Fruit fly (Drosophila melanogaster) whole organism, prepupa: ENCODE data around the gene elfless.

Source experiments
- CG10631 ChIP-seq: fragments of 200-800 bp; sonication (Bioruptor generic); optimal IDR thresholded peaks from 2 replicates; lab custom pipeline; 2016; ENCODE audit warnings: missing biosample characterization, missing genetic modification characterization
- CG10669 ChIP-seq: fragments of 200-800 bp; sonication (Bioruptor generic); optimal IDR thresholded peaks from 3 replicates; lab custom pipeline; 2018; ENCODE audit warnings: missing biosample characterization, mild to moderate bottlenecking, missing genetic modification characterization, moderate library complexity
- CG11294 ChIP-seq: fragments of 200-800 bp; sonication (Bioruptor generic); IDR thresholded peaks from 2 replicates; pipeline ENCODE4 v1.3.6; 2022; ENCODE audit warnings: missing biosample characterization, missing genetic modification characterization
- CG11762 ChIP-seq: fragments of 200-800 bp; sonication (Bioruptor generic); optimal IDR thresholded peaks from 3 replicates; lab custom pipeline; 2016; ENCODE audit warnings: missing biosample characterization, missing genetic modification characterization; ENCODE audit not compliant: insufficient read depth
- CG15336 ChIP-seq: fragments of 200-800 bp; sonication (Bioruptor generic); IDR thresholded peaks from 2 replicates; pipeline ENCODE4 v1.3.6; 2022; ENCODE audit warnings: missing biosample characterization, missing genetic modification characterization
- CG16779 ChIP-seq: fragments of 200-800 bp; sonication (Bioruptor generic); optimal IDR thresholded peaks from 3 replicates; lab custom pipeline; 2017; ENCODE audit warnings: missing biosample characterization, mild to moderate bottlenecking, missing genetic modification characterization
- CG31627 ChIP-seq: fragments of 200-800 bp; sonication (Bioruptor generic); optimal IDR thresholded peaks from 3 replicates; lab custom pipeline; 2016; ENCODE audit warnings: missing biosample characterization, missing genetic modification characterization
- CG34406 ChIP-seq: fragments of 200-800 bp; sonication (Bioruptor generic); optimal IDR thresholded peaks from 3 replicates; lab custom pipeline; 2016; ENCODE audit warnings: missing biosample characterization, missing genetic modification characterization
- CG3919 ChIP-seq: fragments of 200-800 bp; sonication (Bioruptor generic); optimal IDR thresholded peaks from 3 replicates; lab custom pipeline; 2016; ENCODE audit warnings: missing biosample characterization, missing genetic modification characterization
- CG4318 ChIP-seq: fragments of 200-800 bp; sonication (Bioruptor generic); optimal IDR thresholded peaks from 3 replicates; lab custom pipeline; 2017; ENCODE audit warnings: missing biosample characterization, mild to moderate bottlenecking, missing genetic modification characterization
- CG6163 ChIP-seq: fragments of 200-800 bp; sonication (Bioruptor generic); IDR thresholded peaks from 3 replicates; pipeline ENCODE4 v1.3.6; 2022; ENCODE audit warnings: missing biosample characterization, missing genetic modification characterization
- CG6276 ChIP-seq: fragments of 200-800 bp; sonication (Bioruptor generic); optimal IDR thresholded peaks from 2 replicates; lab custom pipeline; 2017; ENCODE audit warnings: missing biosample characterization, mild to moderate bottlenecking, missing genetic modification characterization
- CG6792 ChIP-seq: fragments of 200-800 bp; sonication (Bioruptor generic); optimal IDR thresholded peaks from 3 replicates; lab custom pipeline; 2016; ENCODE audit warnings: missing biosample characterization, missing genetic modification characterization
- CG6808 ChIP-seq: fragments of 200-800 bp; sonication (Bioruptor generic); optimal IDR thresholded peaks from 3 replicates; lab custom pipeline; 2017; ENCODE audit warnings: missing biosample characterization, missing genetic modification characterization, mild to moderate bottlenecking, moderate library complexity, missing genetic modification reagents
- CG6854 ChIP-seq: fragments of 200-800 bp; sonication (Bioruptor generic); optimal IDR thresholded peaks from 2 replicates; lab custom pipeline; 2017; ENCODE audit warnings: missing biosample characterization, mild to moderate bottlenecking, missing genetic modification characterization
- CG8119 ChIP-seq: fragments of 200-800 bp; sonication (Bioruptor generic); IDR thresholded peaks from 3 replicates; pipeline ENCODE4 v1.3.6; 2022; ENCODE audit warnings: missing biosample characterization, missing genetic modification characterization
- CG8632 ChIP-seq: fragments of 200-800 bp; sonication (Bioruptor generic); optimal IDR thresholded peaks from 3 replicates; lab custom pipeline; 2016; ENCODE audit warnings: missing biosample characterization, missing genetic modification characterization
- CG9139 ChIP-seq: fragments of 200-800 bp; sonication (Bioruptor generic); optimal IDR thresholded peaks from 3 replicates; lab custom pipeline; 2017; ENCODE audit warnings: missing biosample characterization, mild to moderate bottlenecking, missing genetic modification characterization
- Eip93F ChIP-seq: fragments of 200-800 bp; sonication (Bioruptor generic); optimal IDR thresholded peaks from 2 replicates; lab custom pipeline; 2016; ENCODE audit warnings: missing biosample characterization, mild to moderate bottlenecking, missing genetic modification characterization
- Gug ChIP-seq: fragments of 200-800 bp; sonication (Bioruptor generic); IDR thresholded peaks from 2 replicates; pipeline ENCODE4 v1.3.6; 2022; ENCODE audit warnings: missing biosample characterization, missing genetic modification characterization
- Hr38 ChIP-seq: sonication (Bioruptor generic); optimal IDR thresholded peaks from 2 replicates; lab custom pipeline; 2016; ENCODE audit warnings: missing biosample characterization, missing genetic modification characterization
- Met ChIP-seq: fragments of 200-800 bp; sonication (Bioruptor generic); optimal IDR thresholded peaks from 3 replicates; lab custom pipeline; 2016; ENCODE audit warnings: missing biosample characterization, missing genetic modification characterization
- OdsH ChIP-seq: fragments of 200-800 bp; sonication (Bioruptor generic); optimal IDR thresholded peaks from 3 replicates; lab custom pipeline; 2016; ENCODE audit warnings: missing biosample characterization, missing genetic modification characterization
- Smox ChIP-seq: fragments of 200-800 bp; sonication (Bioruptor generic); optimal IDR thresholded peaks from 3 replicates; lab custom pipeline; 2016; ENCODE audit warnings: missing biosample characterization, missing genetic modification characterization
- Sox102F ChIP-seq: fragments of 200-800 bp; sonication (Bioruptor generic); optimal IDR thresholded peaks from 2 replicates; lab custom pipeline; 2016; ENCODE audit warnings: missing biosample characterization, mild to moderate bottlenecking, missing genetic modification characterization
- Sox14 ChIP-seq: fragments of 200-800 bp; sonication (Bioruptor generic); optimal IDR thresholded peaks from 3 replicates; lab custom pipeline; 2016; ENCODE audit warnings: missing biosample characterization, missing genetic modification characterization
- achi ChIP-seq: fragments of 200-800 bp; sonication (Bioruptor generic); optimal IDR thresholded peaks from 3 replicates; lab custom pipeline; 2016; ENCODE audit warnings: missing biosample characterization, missing genetic modification characterization
- acj6 ChIP-seq: fragments of 200-800 bp; sonication (Bioruptor generic); optimal IDR thresholded peaks from 3 replicates; lab custom pipeline; 2016; ENCODE audit warnings: missing biosample characterization, missing genetic modification characterization
- cyc ChIP-seq: fragments of 200-800 bp; sonication (Bioruptor generic); optimal IDR thresholded peaks from 3 replicates; lab custom pipeline; 2016; ENCODE audit warnings: missing biosample characterization, missing genetic modification characterization
- dac ChIP-seq: fragments of 200-800 bp; sonication (Bioruptor generic); optimal IDR thresholded peaks from 2 replicates; lab custom pipeline; 2017; ENCODE audit warnings: missing biosample characterization, mild to moderate bottlenecking, missing genetic modification characterization
- dsx ChIP-seq: fragments of 200-800 bp; optimal IDR thresholded peaks from 3 replicates; lab custom pipeline; 2019; ENCODE audit warnings: missing biosample characterization, mild to moderate bottlenecking, missing genetic modification characterization, moderate library complexity; ENCODE audit not compliant: poor library complexity, severe bottlenecking
- fd59A ChIP-seq: fragments of 200-800 bp; sonication (Bioruptor generic); optimal IDR thresholded peaks from 2 replicates; lab custom pipeline; 2017; ENCODE audit warnings: missing biosample characterization, mild to moderate bottlenecking, missing genetic modification characterization, missing genetic modification reagents
- fd85E ChIP-seq: fragments of 200-800 bp; sonication (Bioruptor generic); optimal IDR thresholded peaks from 3 replicates; lab custom pipeline; 2016; ENCODE audit warnings: missing biosample characterization, missing genetic modification characterization
- fkh ChIP-seq: fragments of 200-800 bp; sonication (Bioruptor generic); optimal IDR thresholded peaks from 3 replicates; lab custom pipeline; 2017; ENCODE audit warnings: missing biosample characterization, mild to moderate bottlenecking, missing genetic modification characterization, moderate library complexity
- pdm3 ChIP-seq: fragments of 200-800 bp; sonication (Bioruptor generic); optimal IDR thresholded peaks from 3 replicates; lab custom pipeline; 2016; ENCODE audit warnings: missing biosample characterization, missing genetic modification characterization
- salr ChIP-seq, 2 experiments: fragments of 200-800 bp; sonication (Bioruptor generic); optimal IDR thresholded peaks; 3 replicates each; lab custom pipeline; 2016 to 2018; ENCODE audit warnings: missing biosample characterization in 2 of 2, missing genetic modification characterization in 2 of 2, mild to moderate bottlenecking in 1 of 2
- spab ChIP-seq: fragments of 200-800 bp; sonication (Bioruptor generic); optimal IDR thresholded peaks from 2 replicates; lab custom pipeline; 2017; ENCODE audit warnings: missing biosample characterization, mild to moderate bottlenecking, missing genetic modification characterization, missing genetic modification reagents
- ss ChIP-seq, 2 experiments: fragments of 200-800 bp; sonication (Bioruptor generic); optimal IDR thresholded peaks; 2 replicates in 1 of 2; 3 replicates in 1 of 2; lab custom pipeline; 2017 to 2018; ENCODE audit warnings: mild to moderate bottlenecking in 2 of 2, missing biosample characterization in 2 of 2, missing genetic modification characterization in 2 of 2, moderate library complexity in 1 of 2
- svp ChIP-seq: fragments of 200-800 bp; sonication (Bioruptor generic); peaks from one replicate; lab custom pipeline; 2016; ENCODE audit warnings: missing biosample characterization, missing genetic modification characterization
- topi ChIP-seq: fragments of 200-800 bp; sonication (Bioruptor generic); optimal IDR thresholded peaks from 3 replicates; lab custom pipeline; 2016; ENCODE audit warnings: missing biosample characterization, missing genetic modification characterization
- vri ChIP-seq: fragments of 200-800 bp; sonication (Bioruptor generic); optimal IDR thresholded peaks from 3 replicates; lab custom pipeline; 2016; ENCODE audit warnings: missing biosample characterization, mild to moderate bottlenecking, missing genetic modification characterization

elfless gene

dm6 chr2L:18007635-18008034, 3.6 kb downstream of the elfless start, which contains the start of the genes CG42634 and CG42635:
Gene CG42634 (plus strand): TSS chr2L:18007935.
Gene CG42635 (plus strand): TSS chr2L:18007935.
- TF ChIP-seq CG31627 (GFP tag; lab: Kevin White, UChicago) (no peak), achi (no peak), fd85E (no peak), OdsH (GFP tag; lab: Kevin White, UChicago) (no peak), ss (GFP tag; optimal IDR thresholded peaks at IDR 0.05; lab: Kevin White, UChicago) (no peak), Smox (GFP tag; lab: Kevin White, UChicago) (no peak), Gug (GFP tag; lab: Robert Waterston, UW) (no peak), Hr38 (GFP tag; lab: Kevin White, UChicago) (no peak), CG6792 (GFP tag; lab: Kevin White, UChicago) (no peak), CG9139 (no peak), pdm3 (GFP tag; lab: Kevin White, UChicago) (no peak), vri (no peak), CG8632 (GFP tag; lab: Kevin White, UChicago) (no peak), CG8119 (no peak), CG6163 (GFP tag; lab: Robert Waterston, UW) (no peak), fkh (GFP tag; lab: Kevin White, UChicago) (no peak), svp (GFP tag; lab: Kevin White, UChicago) (no peak)

- TF ChIP-seq CG8632 (GFP tag; lab: Kevin White, UChicago) (no peak), Sox102F (no peak), CG31627 (GFP tag; lab: Kevin White, UChicago) (no peak), CG6276 (GFP tag; lab: Kevin White, UChicago) (no peak), CG15336 (GFP tag; lab: Robert Waterston, UW) (no peak), CG6808 (GFP tag; lab: Kevin White, UChicago) (no peak), CG6792 (GFP tag; lab: Kevin White, UChicago) (no peak), topi (GFP tag; lab: Kevin White, UChicago) (no peak), CG6854 (GFP tag; lab: Kevin White, UChicago) (no peak), salr (GFP tag; optimal IDR thresholded peaks at IDR 0.05; lab: Kevin White, UChicago) (no peak), cyc (no peak), CG11294 (GFP tag; lab: Robert Waterston, UW) (no peak), CG6163 (GFP tag; lab: Robert Waterston, UW) (no peak), Met (GFP tag; lab: Kevin White, UChicago) (no peak)
These were observed 4.2 kb downstream of the elfless start, which contains the start of gene CG42659 for dm6 chr2L:18007060-18007459. Gene CG42659 (plus strand): TSS chr2L:18007360.

dm6 chr2L:18006327-18006726, 4.9 kb downstream of the elfless start, which contains the start of gene CG5693:
Gene CG5693 (plus strand): TSS chr2L:18006627.
- TF ChIP-seq Eip93F (GFP tag; lab: Kevin White, UChicago) (no peak), CG31627 (GFP tag; lab: Kevin White, UChicago) (no peak)
- TF ChIP-seq, all 60 proteins: peak for 0

- TF ChIP-seq CG10631 (GFP tag; lab: Kevin White, UChicago): peak; percentile 47
- TF ChIP-seq CG6163 (GFP tag; lab: Robert Waterston, UW): peak; percentile 44; the same call in 2 of the 3 replicates
- TF ChIP-seq CG31627 (GFP tag; lab: Kevin White, UChicago): no peak
- TF ChIP-seq fd85E: no peak
- TF ChIP-seq Eip93F (GFP tag; lab: Kevin White, UChicago): no peak
- no peak for TF ChIP-seq topi (GFP tag; lab: Kevin White, UChicago)
- peak; percentile 88 for TF ChIP-seq CG4318 (GFP tag; lab: Kevin White, UChicago)
- no peak for TF ChIP-seq ss (GFP tag; optimal IDR thresholded peaks at IDR 0.05; lab: Kevin White, UChicago)
- peak; percentile 3 to 74 for TF ChIP-seq salr (GFP tag; optimal IDR thresholded peaks at IDR 0.05; lab: Kevin White, UChicago)
- TF ChIP-seq CG6792 (GFP tag; lab: Kevin White, UChicago): peak; percentile 13
- no peak for TF ChIP-seq dsx (GFP tag; lab: Kevin White, UChicago)
- peak; percentile 70 for TF ChIP-seq OdsH (GFP tag; lab: Kevin White, UChicago)
- TF ChIP-seq CG11762 (GFP tag; lab: Kevin White, UChicago): peak; percentile 0
- TF ChIP-seq CG10669 (GFP tag; lab: Kevin White, UChicago): peak; percentile 5
- TF ChIP-seq pdm3 (GFP tag; lab: Kevin White, UChicago): peak; percentile 64
- TF ChIP-seq svp (GFP tag; lab: Kevin White, UChicago): peak; percentile 52
- TF ChIP-seq Sox14 (GFP tag; lab: Kevin White, UChicago): peak; percentile 51
- TF ChIP-seq CG9139: no peak
- peak; percentile 36 for TF ChIP-seq CG8632 (GFP tag; lab: Kevin White, UChicago)
- peak; percentile 23 for TF ChIP-seq CG34406
- peak; percentile 56 for TF ChIP-seq CG3919 (GFP tag; lab: Kevin White, UChicago)
- TF ChIP-seq spab: peak; percentile 24
- peak; percentile 4 for TF ChIP-seq CG6808 (GFP tag; lab: Kevin White, UChicago)
- peak; percentile 75 for TF ChIP-seq dac (GFP tag; lab: Kevin White, UChicago)
- TF ChIP-seq CG8119: peak; percentile 85
- peak; percentile 14 for TF ChIP-seq Met (GFP tag; lab: Kevin White, UChicago)
- no peak for TF ChIP-seq Smox (GFP tag; lab: Kevin White, UChicago)
- peak; percentile 5 for TF ChIP-seq CG16779 (tag; lab: Kevin White, UChicago)
- TF ChIP-seq CG11294 (GFP tag; lab: Robert Waterston, UW): peak; percentile 49
- TF ChIP-seq acj6 (GFP tag; lab: Kevin White, UChicago): peak; percentile 55
- peak; percentile 4 for TF ChIP-seq fd59A (GFP tag; lab: Kevin White, UChicago)
- peak; percentile 39; the same call in 1 of the 2 replicates for TF ChIP-seq Gug (GFP tag; lab: Robert Waterston, UW)
These were observed 5.8 kb downstream of the elfless start for dm6 chr2L:18005481-18005880.
